Fruit fly (Drosophila melanogaster): Measurements from ENCODE around the gene CG32191.

DNA sequence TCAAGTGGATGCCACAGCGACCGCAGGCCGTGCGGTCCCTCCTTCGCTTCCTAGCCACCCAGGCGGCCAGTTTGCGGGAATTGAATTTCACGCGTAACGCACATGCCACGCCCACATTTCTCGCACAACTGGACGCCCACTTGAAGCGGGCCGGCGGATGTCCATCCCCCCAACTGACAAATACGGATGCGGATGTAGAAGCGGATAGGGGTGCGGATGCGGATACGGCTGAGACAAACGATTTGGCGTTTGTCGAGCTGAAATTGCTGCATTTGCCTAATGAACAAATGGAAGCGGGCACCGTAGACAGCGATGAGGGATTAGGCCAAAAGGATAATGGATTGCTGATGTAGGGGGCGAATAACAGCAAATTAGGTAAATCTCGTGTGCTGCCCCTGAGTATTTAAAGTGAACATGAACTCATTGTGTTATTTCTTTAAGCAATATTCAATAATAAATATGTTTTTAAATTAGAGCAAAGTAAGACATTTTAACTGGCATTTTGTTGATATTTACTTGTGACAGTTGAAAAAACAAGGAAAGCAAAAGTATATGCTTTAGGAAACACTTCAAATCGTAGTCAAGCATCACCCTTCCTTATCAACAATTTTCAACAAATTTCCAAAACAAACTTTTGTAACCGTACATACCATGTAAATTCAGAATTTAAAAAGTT lies 49.7 kb downstream of the CG32191 start, which contains the start of gene CG32181:
- no peak for TF ChIP-seq CG8388 (GFP tag; optimal IDR thresholded peaks at IDR 0.05)
- no peak for TF ChIP-seq ERR (GFP tag; optimal IDR thresholded peaks at IDR 0.05)
- no peak for TF ChIP-seq CG9817 (tag; optimal IDR thresholded peaks at IDR 0.05)
- TF ChIP-seq Sry-δ (GFP tag; optimal IDR thresholded peaks at IDR 0.05), result no peak
- no peak for TF ChIP-seq sisA (GFP tag; IDR thresholded peaks at IDR 0.05)
- no peak for TF ChIP-seq CG6254 (GFP tag; optimal IDR thresholded peaks at IDR 0.05)

Data from whole organism, embryonic.